Fruit fly (Drosophila melanogaster): ENCODE data around the gene cDIP.

cDIP gene

DNA sequence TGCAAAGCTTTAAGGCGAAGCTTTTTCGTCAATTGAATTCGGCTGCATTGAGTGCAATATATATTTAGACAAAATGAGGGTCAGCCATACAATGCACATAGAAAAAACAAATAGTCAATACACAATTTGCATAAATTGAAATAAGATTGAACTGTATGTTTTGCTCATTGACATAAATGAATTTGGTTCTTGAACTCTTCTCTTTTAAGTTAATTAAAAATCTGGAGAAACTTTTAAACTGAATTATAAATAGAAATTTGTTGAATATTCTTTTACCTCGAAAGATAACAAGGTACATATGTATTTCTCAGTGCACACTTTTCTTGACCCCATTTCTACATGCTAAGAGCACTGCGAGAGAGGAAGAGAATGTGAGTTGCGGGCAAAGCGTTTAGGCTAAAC lies 45.4 kb upstream of the cDIP start (continued):
- TF ChIP-seq CG2202 (tag; optimal IDR thresholded peaks at IDR 0.05): no peak
- TF ChIP-seq Mrtf (GFP tag; IDR thresholded peaks at IDR 0.05): no peak
- TF ChIP-seq CG7556 (GFP tag; optimal IDR thresholded peaks at IDR 0.05): peak; percentile 63
- TF ChIP-seq CG1603 (tag; optimal IDR thresholded peaks at IDR 0.05): peak; percentile 7
- TF ChIP-seq CG15514 (GFP tag; optimal IDR thresholded peaks at IDR 0.05): no peak
- no peak for TF ChIP-seq CG3726 (GFP tag; IDR thresholded peaks at IDR 0.05)
- peak; percentile 47; the same call in 2 of the 3 replicates for TF ChIP-seq zfh1 (GFP tag; IDR thresholded peaks at IDR 0.05)
- no peak for TF ChIP-seq scrt (GFP tag; optimal IDR thresholded peaks at IDR 0.05)
- no peak for TF ChIP-seq crol (GFP tag; IDR thresholded peaks at IDR 0.05)
- TF ChIP-seq stc (GFP tag; IDR thresholded peaks at IDR 0.05): no peak
- no peak for TF ChIP-seq lilli (GFP tag; optimal IDR thresholded peaks at IDR 0.05)
- TF ChIP-seq CG6654 (GFP tag; optimal IDR thresholded peaks at IDR 0.05): no peak
- TF ChIP-seq Asciz (GFP tag; optimal IDR thresholded peaks at IDR 0.05): peak; percentile 66
- TF ChIP-seq Ssrp (tag; optimal IDR thresholded peaks at IDR 0.05): peak; percentile 40
- TF ChIP-seq run (tag; optimal IDR thresholded peaks at IDR 0.05): no peak
- TF ChIP-seq otp (GFP tag; IDR thresholded peaks at IDR 0.05): 0 out of 3 replicates have a peak, but pooled peaks have one; percentile 7
- TF ChIP-seq CG30020 (tag; optimal IDR thresholded peaks at IDR 0.05): no peak
- no peak for TF ChIP-seq MESR4 (GFP tag; optimal IDR thresholded peaks at IDR 0.05)
- no peak for TF ChIP-seq CG3838 (GFP tag; optimal IDR thresholded peaks at IDR 0.05)
- TF ChIP-seq fd3F (GFP tag; optimal IDR thresholded peaks at IDR 0.05): no peak
- no peak for TF ChIP-seq CG6683 (GFP tag; optimal IDR thresholded peaks at IDR 0.05)
- TF ChIP-seq Fer1 (GFP tag; optimal IDR thresholded peaks at IDR 0.05): no peak
- TF ChIP-seq CG1233 (GFP tag; optimal IDR thresholded peaks at IDR 0.05): no peak
- TF ChIP-seq CG8924 (tag; optimal IDR thresholded peaks at IDR 0.05): peak; percentile 50
- peak; percentile 31 for TF ChIP-seq gsb-n (tag; optimal IDR thresholded peaks at IDR 0.05)
- TF ChIP-seq HLH4C (GFP tag; IDR thresholded peaks at IDR 0.05; ENCODE audit: partially characterized antibody): no peak
- TF ChIP-seq CG12942 (GFP tag; optimal IDR thresholded peaks at IDR 0.05): no peak
- no peak for TF ChIP-seq gt (GFP tag; IDR thresholded peaks at IDR 0.05)
- no peak for TF ChIP-seq sna (GFP tag; IDR thresholded peaks at IDR 0.05; ENCODE audit: partially characterized antibody)
- TF ChIP-seq vvl (GFP tag; IDR thresholded peaks at IDR 0.05): 0 out of 2 replicates have a peak, but pooled peaks have one; percentile 8
- no peak for TF ChIP-seq CG1024 (GFP tag; IDR thresholded peaks at IDR 0.05)
- TF ChIP-seq CG7357 (GFP tag; IDR thresholded peaks at IDR 0.05): no peak
- TF ChIP-seq Atf3 (GFP tag; optimal IDR thresholded peaks at IDR 0.05): no peak
- no peak for TF ChIP-seq Optix (GFP tag; IDR thresholded peaks at IDR 0.05)
- TF ChIP-seq Hr39 (optimal IDR thresholded peaks at IDR 0.05): no peak
- peak; percentile 68 for TF ChIP-seq gem (tag; optimal IDR thresholded peaks at IDR 0.05)
- no peak for TF ChIP-seq salm (tag; optimal IDR thresholded peaks at IDR 0.05)
- peak; percentile 54 for TF ChIP-seq CG9437 (GFP tag; optimal IDR thresholded peaks at IDR 0.05)
- no peak for TF ChIP-seq Sry-δ (GFP tag; optimal IDR thresholded peaks at IDR 0.05)
- TF ChIP-seq CG10209 (GFP tag; optimal IDR thresholded peaks at IDR 0.05): no peak
- TF ChIP-seq pfk (GFP tag; optimal IDR thresholded peaks at IDR 0.05): no peak
- no peak for TF ChIP-seq CG3065 (GFP tag; optimal IDR thresholded peaks at IDR 0.05)
- TF ChIP-seq CG16863 (GFP tag; optimal IDR thresholded peaks at IDR 0.05): no peak
- no peak for TF ChIP-seq zfh2 (GFP tag; optimal IDR thresholded peaks at IDR 0.05)
- TF ChIP-seq CG10267 (tag; optimal IDR thresholded peaks at IDR 0.05): peak; percentile 30
- no peak for TF ChIP-seq Opbp (GFP tag; IDR thresholded peaks at IDR 0.05; ENCODE audit: partially characterized antibody)
- TF ChIP-seq Lhr (GFP tag; optimal IDR thresholded peaks at IDR 0.05): no peak
- no peak for TF ChIP-seq CG2199 (GFP tag; IDR thresholded peaks at IDR 0.05)
- no peak for TF ChIP-seq Ada2b (GFP tag; IDR thresholded peaks at IDR 0.05)
- no peak for TF ChIP-seq HHEX (GFP tag; optimal IDR thresholded peaks at IDR 0.05)
- TF ChIP-seq Bteb2 (GFP tag; optimal IDR thresholded peaks at IDR 0.05): no peak
- TF ChIP-seq Sox100B (GFP tag; optimal IDR thresholded peaks at IDR 0.05): peak; percentile 43

All from whole organism, embryonic.